Worm (Caenorhabditis elegans) whole organism, young adult: ENCODE data around the gene gegf-1.

Experiments used
- B0019.2 ChIP-seq: fragments of 200-800 bp; sonication (Bioruptor generic); conservative IDR thresholded peaks from 2 replicates; pipeline ENCODE4 v1.3.6; 2022; ENCODE audit warnings: missing genetic modification reagents, missing genetic modification characterization, missing compliant biosample characterization
- C17E4.6 ChIP-seq: fragments of 200-800 bp; sonication (Bioruptor generic); IDR thresholded peaks from 2 replicates; pipeline ENCODE4 v1.3.6; 2022; ENCODE audit warnings: missing genetic modification reagents, missing genetic modification characterization, missing compliant biosample characterization
- F23B12.7 ChIP-seq: sonication (generic microtip); optimal IDR thresholded peaks from 2 replicates; lab custom pipeline; 2017; ENCODE audit warnings: missing genetic modification characterization, mild to moderate bottlenecking, missing compliant biosample characterization, antibody characterized with exemption, moderate library complexity; ENCODE audit not compliant: insufficient read depth
- F33H1.4 ChIP-seq: fragments of 200-800 bp; sonication (Bioruptor generic); IDR thresholded peaks from 2 replicates; pipeline ENCODE4 v1.3.6; 2022; ENCODE audit warnings: missing genetic modification reagents, missing genetic modification characterization, missing compliant biosample characterization
- Y56A3A.18 ChIP-seq: fragments of 200-800 bp; sonication (Bioruptor generic); IDR thresholded peaks from 2 replicates; pipeline ENCODE4 v1.3.6; 2022; ENCODE audit warnings: missing genetic modification reagents, missing genetic modification characterization, missing compliant biosample characterization
- Y79H2A.3 ChIP-seq: fragments of 200-800 bp; sonication (Bioruptor generic); conservative IDR thresholded peaks from 2 replicates; pipeline ENCODE4 v1.3.6; 2022; ENCODE audit warnings: missing genetic modification reagents, missing genetic modification characterization, missing compliant biosample characterization
- ama-1 ChIP-seq, 3 experiments: fragments of 150-350 bp in 1 of 3; sonication (generic microtip) in 2 of 3; optimal IDR thresholded peaks; 2 replicates each; lab custom pipeline; 2014 to 2018; ENCODE audit warnings: missing biosample characterization in 2 of 3, missing genetic modification characterization in 2 of 3, missing genetic modification reagents in 2 of 3
- atf-7 ChIP-seq: sonication (generic microtip); optimal IDR thresholded peaks from 2 replicates; lab custom pipeline; 2017; ENCODE audit warnings: mild to moderate bottlenecking, missing genetic modification characterization, missing compliant biosample characterization
- attf-5 ChIP-seq: fragments of 200-800 bp; sonication (Bioruptor generic); optimal IDR thresholded peaks from 2 replicates; lab custom pipeline; 2018; ENCODE audit warnings: mild to moderate bottlenecking, missing genetic modification characterization, missing compliant biosample characterization
- cebp-2 ChIP-seq: fragments of 200-800 bp; sonication (Bioruptor generic); IDR thresholded peaks from 2 replicates; pipeline ENCODE4 v1.3.6; 2022; ENCODE audit warnings: missing genetic modification characterization, missing compliant biosample characterization
- ceh-100 ChIP-seq: fragments of 200-800 bp; sonication (Bioruptor generic); IDR thresholded peaks from 2 replicates; pipeline ENCODE4 v1.3.6; 2022; ENCODE audit warnings: missing genetic modification reagents, missing genetic modification characterization, missing compliant biosample characterization
- ceh-27 ChIP-seq: fragments of 200-800 bp; sonication (Bioruptor generic); optimal IDR thresholded peaks from 2 replicates; lab custom pipeline; 2018; ENCODE audit warnings: mild to moderate bottlenecking, missing genetic modification characterization, moderate library complexity, missing compliant biosample characterization
- ceh-91 ChIP-seq: fragments of 200-800 bp; sonication (Bioruptor generic); IDR thresholded peaks from 2 replicates; pipeline ENCODE4 v1.3.6; 2022; ENCODE audit warnings: missing genetic modification reagents, missing genetic modification characterization, missing compliant biosample characterization
- die-1 ChIP-seq: sonication (generic microtip); optimal IDR thresholded peaks from 2 replicates; lab custom pipeline; 2016; ENCODE audit warnings: missing genotype, mild to moderate bottlenecking, missing genetic modification characterization, missing compliant biosample characterization
- egl-18 ChIP-seq: fragments of 200-800 bp; sonication (Bioruptor generic); IDR thresholded peaks from 2 replicates; pipeline ENCODE4 v1.3.6; 2022; ENCODE audit warnings: missing genetic modification reagents, missing genetic modification characterization, missing compliant biosample characterization
- ets-4 ChIP-seq: fragments of 200-800 bp; sonication (Bioruptor generic); optimal IDR thresholded peaks from 2 replicates; lab custom pipeline; 2018; ENCODE audit warnings: mild to moderate bottlenecking, missing genetic modification characterization, missing compliant biosample characterization
- hlh-12 ChIP-seq: sonication (generic microtip); optimal IDR thresholded peaks from 2 replicates; lab custom pipeline; 2016; ENCODE audit warnings: missing genetic modification characterization, missing compliant biosample characterization
- hmg-1.2 ChIP-seq: fragments of 200-800 bp; sonication (Bioruptor generic); IDR thresholded peaks from 2 replicates; pipeline ENCODE4 v1.3.6; 2022; ENCODE audit warnings: missing genetic modification reagents, missing genetic modification characterization, missing compliant biosample characterization
- hsf-1 ChIP-seq: fragments of 200-800 bp; sonication (Bioruptor generic); IDR thresholded peaks from 2 replicates; pipeline ENCODE4 v1.3.6; 2022; ENCODE audit warnings: missing genetic modification reagents, missing genetic modification characterization, missing compliant biosample characterization
- lin-35 ChIP-seq, 3 experiments: fragments of 150-350 bp in 2 of 3; sonication (generic microtip) in 1 of 3; optimal IDR thresholded peaks; 2 replicates each; lab custom pipeline; 2014 to 2018; ENCODE audit warnings: missing biosample characterization in 3 of 3, missing genetic modification characterization in 3 of 3, missing genetic modification reagents in 3 of 3
- lin-54 ChIP-seq: fragments of 200-800 bp; sonication (Bioruptor generic); optimal IDR thresholded peaks from 2 replicates; lab custom pipeline; 2018; ENCODE audit warnings: mild to moderate bottlenecking, missing genetic modification characterization, missing compliant biosample characterization
- lsl-1 ChIP-seq: fragments of 200-800 bp; sonication (Bioruptor generic); optimal IDR thresholded peaks from 2 replicates; lab custom pipeline; 2018; ENCODE audit warnings: mild to moderate bottlenecking, missing genetic modification characterization, moderate library complexity, missing compliant biosample characterization
- madf-6 ChIP-seq: fragments of 200-800 bp; sonication (Bioruptor generic); IDR thresholded peaks from 2 replicates; pipeline ENCODE4 v1.3.6; 2022; ENCODE audit warnings: missing genetic modification reagents, missing genetic modification characterization, missing compliant biosample characterization
- mxl-1 ChIP-seq: sonication (generic microtip); optimal IDR thresholded peaks from 2 replicates; lab custom pipeline; 2016; ENCODE audit warnings: missing genetic modification characterization, missing compliant biosample characterization
- nfyb-1 ChIP-seq: fragments of 200-800 bp; sonication (Bioruptor generic); IDR thresholded peaks from 2 replicates; pipeline ENCODE4 v1.3.6; 2022; ENCODE audit warnings: missing genetic modification reagents, missing genetic modification characterization, missing compliant biosample characterization
- nhr-179 ChIP-seq: sonication (generic microtip); optimal IDR thresholded peaks from 2 replicates; lab custom pipeline; 2016; ENCODE audit warnings: mild to moderate bottlenecking, missing genetic modification characterization, missing compliant biosample characterization
- nhr-27 ChIP-seq: fragments of 200-800 bp; sonication (Bioruptor generic); optimal IDR thresholded peaks from 2 replicates; lab custom pipeline; 2018; ENCODE audit warnings: mild to moderate bottlenecking, missing genetic modification characterization, moderate library complexity, missing compliant biosample characterization
- pbrm-1 ChIP-seq: fragments of 200-800 bp; sonication (Bioruptor generic); IDR thresholded peaks from 2 replicates; pipeline ENCODE4 v1.3.6; 2022; ENCODE audit warnings: missing genetic modification reagents, missing genetic modification characterization, missing compliant biosample characterization
- rcor-1 ChIP-seq: fragments of 200-800 bp; sonication (Bioruptor generic); IDR thresholded peaks from 2 replicates; pipeline ENCODE4 v1.3.6; 2022; ENCODE audit warnings: missing genetic modification reagents, missing genetic modification characterization, missing compliant biosample characterization
- rec-8 ChIP-seq, 2 experiments: sonication (generic microtip); optimal IDR thresholded peaks; 2 replicates each; lab custom pipeline; 2016; ENCODE audit warnings: mild to moderate bottlenecking in 2 of 2, missing genetic modification characterization in 2 of 2, missing genetic modification reagents in 2 of 2, missing genotype in 2 of 2, missing biosample characterization in 1 of 2, missing compliant biosample characterization in 1 of 2, moderate library complexity in 1 of 2
- repo-1 ChIP-seq: sonication (generic microtip); optimal IDR thresholded peaks from 2 replicates; lab custom pipeline; 2017; ENCODE audit warnings: mild to moderate bottlenecking, missing genetic modification characterization, missing compliant biosample characterization
- rpc-1 ChIP-seq, 2 experiments: fragments of 150-350 bp in 1 of 2; sonication (generic microtip) in 1 of 2; optimal IDR thresholded peaks; 2 replicates each; lab custom pipeline; 2014 to 2018; ENCODE audit warnings: missing biosample characterization in 1 of 2, missing genetic modification characterization in 1 of 2, missing genetic modification reagents in 1 of 2, missing genotype in 1 of 2
- snpc-4 ChIP-seq, 5 experiments: fragments of 150-350 bp in 1 of 5; sonication (generic microtip) in 4 of 5; optimal IDR thresholded peaks; 2 replicates each; lab custom pipeline; 2014 to 2018; ENCODE audit warnings: missing genetic modification characterization in 5 of 5, missing biosample characterization in 3 of 5, antibody characterized with exemption in 2 of 5, mild to moderate bottlenecking in 2 of 5, missing compliant biosample characterization in 2 of 5, missing genotype in 2 of 5, moderate library complexity in 2 of 5, missing genetic modification reagents in 1 of 5
- tbp1 ChIP-seq: fragments of 200-800 bp; sonication (Bioruptor generic); optimal IDR thresholded peaks from 2 replicates; lab custom pipeline; 2018; ENCODE audit warnings: mild to moderate bottlenecking, missing genetic modification characterization, missing compliant biosample characterization
- unc-130 ChIP-seq: sonication (generic microtip); optimal IDR thresholded peaks from 2 replicates; lab custom pipeline; 2016; ENCODE audit warnings: missing genetic modification reagents, missing genetic modification characterization, missing compliant biosample characterization
- unc-62 ChIP-seq: fragments of 150-350 bp; optimal IDR thresholded peaks from 2 replicates; lab custom pipeline; 2014; ENCODE audit warnings: missing biosample characterization, missing genetic modification reagents, missing genetic modification characterization
- xnd-1 ChIP-seq: sonication (generic microtip); optimal IDR thresholded peaks from 2 replicates; lab custom pipeline; 2016; ENCODE audit warnings: missing genotype, missing genetic modification reagents, missing genetic modification characterization, missing compliant biosample characterization
- ztf-18 ChIP-seq: sonication (generic microtip); optimal IDR thresholded peaks from 2 replicates; lab custom pipeline; 2016; ENCODE audit warnings: missing genotype, mild to moderate bottlenecking, missing genetic modification characterization, missing compliant biosample characterization
- ztf-26 ChIP-seq: sonication (generic microtip); optimal IDR thresholded peaks from 2 replicates; lab custom pipeline; 2017; ENCODE audit warnings: missing genetic modification characterization, missing compliant biosample characterization
- ztf-28 ChIP-seq: fragments of 200-800 bp; sonication (Bioruptor generic); IDR thresholded peaks from 2 replicates; pipeline ENCODE4 v1.3.6; 2022; ENCODE audit warnings: missing genetic modification reagents, missing genetic modification characterization, missing compliant biosample characterization

Gene gegf-1

DNA sequence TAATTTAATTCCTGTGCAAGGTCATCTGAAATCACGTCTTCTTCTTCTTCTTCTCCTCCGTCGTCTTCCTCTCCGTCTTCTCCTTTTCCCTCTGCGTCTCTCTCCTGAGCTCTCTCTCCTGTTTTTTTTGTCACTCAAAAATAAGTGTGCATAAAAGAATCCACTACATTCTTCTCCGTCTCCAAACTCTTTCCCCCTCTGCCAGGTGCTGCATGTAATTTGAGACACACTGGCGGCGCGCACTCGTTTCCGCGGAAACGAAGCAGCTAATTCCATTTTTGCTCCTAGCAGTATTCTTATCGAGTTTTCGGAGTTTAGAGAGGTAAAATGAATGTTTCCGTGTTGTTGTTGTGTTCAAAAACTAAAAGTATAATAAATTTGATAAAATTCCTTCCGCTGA lies 28.4 kb upstream of the gegf-1 start:
- TF ChIP-seq rpc-1 (optimal IDR thresholded peaks at IDR 0.05; lab: Kevin White, UChicago) (no peak), rpc-1 (tag; optimal IDR thresholded peaks at IDR 0.05; lab: Kevin White, UChicago) (no peak), nhr-27 (no peak), mxl-1 (tag; lab: Kevin White, UChicago) (no peak), F23B12.7 (tag; lab: Kevin White, UChicago) (no peak), hmg-1.2 (GFP tag; lab: Robert Waterston, UW) (peak; percentile 26; the same call in 1 of the 2 replicates), ztf-26 (no peak), hsf-1 (GFP tag; lab: Robert Waterston, UW) (no peak)

DNA sequence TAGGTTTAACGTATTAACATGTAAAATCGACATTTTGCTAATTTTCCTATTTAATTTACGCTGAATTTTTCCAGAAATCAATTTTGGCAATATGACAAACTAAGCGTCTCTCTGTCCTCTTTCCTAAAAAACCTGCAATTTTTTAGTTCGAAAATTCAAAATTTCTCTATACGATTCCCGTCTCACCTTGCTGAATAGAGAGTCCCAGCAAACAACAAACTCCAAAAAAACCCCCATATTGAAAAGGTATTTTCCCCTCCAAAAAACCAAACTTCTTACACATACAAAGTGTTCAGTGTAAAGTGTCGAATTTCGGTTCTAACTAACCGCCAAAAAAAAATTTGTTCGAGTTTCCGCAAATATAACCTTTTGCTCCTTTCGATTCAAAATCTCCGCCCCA lies 26.5 kb upstream of the gegf-1 start, which contains the start of gene pnc-1:
TSS of gene pnc-1 (plus strand) at position 301 of the 400 bp plus-strand sequence.
- TF ChIP-seq Y56A3A.18 (GFP tag; lab: Robert Waterston, UW) = 0 out of 2 replicates have a peak, but pooled peaks have one; percentile 24
- TF ChIP-seq ama-1 (optimal IDR thresholded peaks at IDR 0.05; lab: Kevin White, UChicago) = no peak
- no peak for TF ChIP-seq ama-1 (GFP tag; optimal IDR thresholded peaks at IDR 0.05; lab: Kevin White, UChicago)

DNA sequence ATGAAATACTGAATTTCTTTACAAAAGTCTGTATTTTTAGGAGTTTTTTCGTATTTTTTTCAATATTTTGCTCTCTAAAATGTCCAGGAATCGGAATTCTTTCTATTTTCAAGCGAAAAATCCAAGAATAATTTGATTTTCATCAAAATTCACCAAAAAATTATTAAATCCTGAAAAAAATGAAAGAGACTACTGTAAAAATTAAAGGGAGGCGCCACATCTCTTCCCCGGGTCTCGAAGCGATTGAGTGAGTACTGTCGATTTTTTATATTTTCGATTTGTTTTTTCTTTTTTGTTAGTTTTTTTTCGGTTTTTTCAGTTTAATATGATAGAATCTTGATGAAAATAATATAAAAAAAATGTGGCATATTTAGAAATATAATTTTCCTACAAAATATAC lies 25.8 kb upstream of the gegf-1 start:
- TF ChIP-seq lsl-1 (GFP tag; lab: Kevin White, UChicago) = peak; percentile 81
- no peak for TF ChIP-seq attf-5 (GFP tag; lab: Kevin White, UChicago)
- no peak for TF ChIP-seq egl-18 (GFP tag; lab: Robert Waterston, UW)
- TF ChIP-seq ets-4 = no peak
- peak; percentile 79 for TF ChIP-seq F33H1.4 (GFP tag; lab: Robert Waterston, UW)
- peak; percentile 55 for TF ChIP-seq xnd-1
- TF ChIP-seq madf-6 = peak; percentile 51
- TF ChIP-seq lin-35 (GFP tag; optimal IDR thresholded peaks at IDR 0.05; lab: Kevin White, UChicago) = no peak
- no peak for TF ChIP-seq atf-7

DNA sequence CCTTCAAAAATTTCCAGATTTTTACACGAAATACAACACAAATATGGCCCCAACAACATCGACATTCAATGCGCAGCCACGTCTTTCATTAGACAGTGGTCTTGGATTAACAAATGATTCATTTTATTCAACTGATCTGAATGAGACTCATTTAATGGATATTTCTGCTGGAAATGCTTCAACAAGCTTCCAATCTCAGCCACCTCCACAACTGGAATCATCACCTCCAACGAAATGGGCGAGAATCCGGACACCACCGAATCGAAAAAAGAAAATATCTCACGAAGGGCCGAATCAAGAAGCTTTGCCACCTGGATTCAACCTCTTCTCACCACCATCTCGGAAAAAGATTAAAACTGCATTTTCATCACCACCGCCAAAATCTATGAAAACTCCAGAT lies 22.0 kb upstream of the gegf-1 start:
- TF ChIP-seq repo-1 (tag; lab: Kevin White, UChicago) (no peak), die-1 (tag; lab: Kevin White, UChicago) (no peak), snpc-4 (GFP tag; optimal IDR thresholded peaks at IDR 0.05; lab: Kevin White, UChicago) (no peak), snpc-4 (tag; optimal IDR thresholded peaks at IDR 0.05; lab: Kevin White, UChicago) (no peak), F23B12.7 (tag; lab: Kevin White, UChicago) (no peak), hlh-12 (tag; lab: Kevin White, UChicago) (no peak), ceh-91 (GFP tag; lab: Robert Waterston, UW) (no peak)

DNA sequence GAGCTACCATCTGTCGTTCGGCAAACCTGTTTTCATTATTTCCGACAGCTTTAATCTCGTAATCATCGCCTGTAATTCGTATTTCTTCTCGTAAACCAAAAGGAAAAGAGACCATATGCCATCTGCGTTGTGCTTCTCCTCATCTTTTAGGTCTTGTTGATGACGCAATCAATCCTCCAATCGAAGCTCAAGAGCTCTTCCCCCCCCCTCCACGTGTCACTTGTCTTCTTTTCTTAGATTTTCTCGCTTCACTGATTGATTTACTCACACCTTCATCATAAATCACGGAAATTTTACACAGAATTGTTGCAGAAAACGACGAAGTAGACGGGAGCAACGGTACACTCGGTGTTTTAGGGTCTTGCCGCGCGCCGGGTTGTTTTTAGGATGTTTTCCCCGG lies 21.0 kb upstream of the gegf-1 start, which contains the start of gene tcl-2:
TSS of gene tcl-2 (plus strand) at position 388 of the 400 bp plus-strand sequence.
- TF ChIP-seq ceh-100 (GFP tag; lab: Robert Waterston, UW) (no peak), lin-54 (GFP tag; lab: Kevin White, UChicago) (no peak), die-1 (tag; lab: Kevin White, UChicago) (no peak)

DNA sequence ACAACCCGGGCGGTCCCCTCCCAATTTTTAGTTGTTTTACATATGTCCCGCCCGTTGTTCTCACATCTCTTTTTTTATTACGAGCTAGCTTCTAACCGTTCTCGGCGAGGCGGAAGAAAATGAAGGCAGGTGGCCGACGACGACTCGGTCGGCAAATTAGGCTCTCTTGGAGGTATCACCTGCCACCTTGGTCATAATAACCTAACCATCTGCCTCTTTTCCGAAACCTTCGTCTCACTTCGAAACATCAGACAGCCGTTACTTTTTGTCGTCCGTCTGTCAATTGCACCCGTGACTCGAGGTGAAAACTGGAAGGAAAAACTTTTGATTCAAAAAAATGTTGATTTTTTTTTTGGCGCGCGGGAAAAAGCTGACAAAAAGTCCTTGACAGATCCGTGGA lies 19.8 kb upstream of the gegf-1 start:
- TF ChIP-seq ztf-28 = no peak
- no peak for TF ChIP-seq F33H1.4 (GFP tag; lab: Robert Waterston, UW)
- TF ChIP-seq mxl-1 (tag; lab: Kevin White, UChicago) = no peak
- no peak for TF ChIP-seq nhr-179
- no peak for TF ChIP-seq unc-62 (GFP tag; lab: Kevin White, UChicago)
- no peak for TF ChIP-seq pbrm-1 (GFP tag; lab: Robert Waterston, UW)
- TF ChIP-seq C17E4.6 (GFP tag; lab: Robert Waterston, UW) = no peak
- TF ChIP-seq tbp1 (GFP tag; lab: Kevin White, UChicago) = no peak
- no peak for TF ChIP-seq B0019.2 (GFP tag; lab: Robert Waterston, UW)
- no peak for TF ChIP-seq Y79H2A.3 (GFP tag; lab: Robert Waterston, UW)
- no peak for TF ChIP-seq ztf-18
- TF ChIP-seq cebp-2 (GFP tag; lab: Robert Waterston, UW) = no peak
- TF ChIP-seq ceh-27 (GFP tag; lab: Kevin White, UChicago) = no peak
- TF ChIP-seq unc-130 (GFP tag; lab: Kevin White, UChicago) = no peak
- TF ChIP-seq rec-8 (tag; optimal IDR thresholded peaks at IDR 0.05; lab: Kevin White, UChicago) = no peak
- TF ChIP-seq rcor-1 (GFP tag; lab: Robert Waterston, UW) = no peak
- no peak for TF ChIP-seq nfyb-1 (GFP tag; lab: Robert Waterston, UW)
